Worm (Caenorhabditis elegans) whole organism, young adult: Measurements from ENCODE around the gene srh-19.
A peak's percentile ranks its signal among the peaks of the same experiment; 100 is the strongest.

ENCODE experiments used
- B0019.2 ChIP-seq: fragments of 200-800 bp; sonication (Bioruptor generic); conservative IDR thresholded peaks from 2 replicates; pipeline ENCODE4 v1.3.6; 2022; ENCODE audit warnings: missing genetic modification reagents, missing genetic modification characterization, missing compliant biosample characterization
- B0336.3 ChIP-seq: fragments of 200-800 bp; sonication (Bioruptor generic); IDR thresholded peaks from 2 replicates; pipeline ENCODE4 v1.3.6; 2022; ENCODE audit warnings: missing genetic modification characterization, missing compliant biosample characterization
- C06A6.2 ChIP-seq: fragments of 200-800 bp; sonication (Bioruptor generic); conservative IDR thresholded peaks from 2 replicates; pipeline ENCODE4 v1.3.6; 2022; ENCODE audit warnings: missing genetic modification characterization, missing compliant biosample characterization
- F10E7.11 ChIP-seq: sonication (generic microtip); optimal IDR thresholded peaks from 2 replicates; lab custom pipeline; 2017; ENCODE audit warnings: mild to moderate bottlenecking, missing genetic modification characterization, moderate library complexity, missing compliant biosample characterization
- F22D6.2 ChIP-seq: sonication (generic microtip); optimal IDR thresholded peaks from 2 replicates; lab custom pipeline; 2016; ENCODE audit warnings: mild to moderate bottlenecking, missing genetic modification characterization, missing compliant biosample characterization
- F23B12.7 ChIP-seq: sonication (generic microtip); optimal IDR thresholded peaks from 2 replicates; lab custom pipeline; 2017; ENCODE audit warnings: missing genetic modification characterization, mild to moderate bottlenecking, missing compliant biosample characterization, antibody characterized with exemption, moderate library complexity; ENCODE audit not compliant: insufficient read depth
- F33H1.4 ChIP-seq: fragments of 200-800 bp; sonication (Bioruptor generic); IDR thresholded peaks from 2 replicates; pipeline ENCODE4 v1.3.6; 2022; ENCODE audit warnings: missing genetic modification reagents, missing genetic modification characterization, missing compliant biosample characterization
- F39B2.1 ChIP-seq: fragments of 200-800 bp; sonication (Bioruptor generic); IDR thresholded peaks from 2 replicates; pipeline ENCODE4 v1.3.6; 2022; ENCODE audit warnings: missing genetic modification reagents, missing genetic modification characterization, missing compliant biosample characterization
- F52B5.7 ChIP-seq: sonication (generic microtip); optimal IDR thresholded peaks from 2 replicates; lab custom pipeline; 2016; ENCODE audit warnings: mild to moderate bottlenecking, missing genetic modification characterization, missing compliant biosample characterization
- K11D2.4 ChIP-seq: fragments of 200-800 bp; sonication (Bioruptor generic); IDR thresholded peaks from 2 replicates; pipeline ENCODE4 v1.3.6; 2022; ENCODE audit warnings: missing genetic modification reagents, missing genetic modification characterization, missing compliant biosample characterization
- Y53G8AR.9 ChIP-seq: fragments of 200-800 bp; sonication (Bioruptor generic); conservative IDR thresholded peaks from 2 replicates; pipeline ENCODE4 v1.3.6; 2022; ENCODE audit warnings: missing genetic modification reagents, missing genetic modification characterization, missing compliant biosample characterization
- Y56A3A.18 ChIP-seq: fragments of 200-800 bp; sonication (Bioruptor generic); IDR thresholded peaks from 2 replicates; pipeline ENCODE4 v1.3.6; 2022; ENCODE audit warnings: missing genetic modification reagents, missing genetic modification characterization, missing compliant biosample characterization
- aptf-2 ChIP-seq: fragments of 200-800 bp; sonication (Bioruptor generic); conservative IDR thresholded peaks from 2 replicates; pipeline ENCODE4 v1.3.6; 2022; ENCODE audit warnings: missing genetic modification reagents, missing genetic modification characterization, missing compliant biosample characterization
- aptf-3 ChIP-seq: fragments of 200-800 bp; sonication (Bioruptor generic); IDR thresholded peaks from 2 replicates; pipeline ENCODE4 v1.3.6; 2022; ENCODE audit warnings: missing genetic modification characterization, missing compliant biosample characterization
- atf-7 ChIP-seq: sonication (generic microtip); optimal IDR thresholded peaks from 2 replicates; lab custom pipeline; 2017; ENCODE audit warnings: mild to moderate bottlenecking, missing genetic modification characterization, missing compliant biosample characterization
- athp-1 ChIP-seq: sonication (generic microtip); optimal IDR thresholded peaks from 2 replicates; lab custom pipeline; 2017; ENCODE audit warnings: mild to moderate bottlenecking, missing genetic modification characterization, missing compliant biosample characterization
- cebp-1 ChIP-seq, 2 experiments: fragments of 200-800 bp in 1 of 2; sonication (Bioruptor generic) in 1 of 2; sonication (generic microtip) in 1 of 2; IDR thresholded peaks in 1 of 2; optimal IDR thresholded peaks in 1 of 2; 2 replicates each; pipeline versions ENCODE4 v1.3.6 to Lab custom; 2017 to 2022; ENCODE audit warnings: missing compliant biosample characterization in 2 of 2, missing genetic modification characterization in 2 of 2, mild to moderate bottlenecking in 1 of 2, missing genetic modification reagents in 1 of 2, moderate library complexity in 1 of 2
- ceh-79 ChIP-seq: sonication (generic microtip); optimal IDR thresholded peaks from 2 replicates; lab custom pipeline; 2017; ENCODE audit warnings: mild to moderate bottlenecking, missing genetic modification characterization, missing compliant biosample characterization
- dox-1 ChIP-seq: fragments of 200-800 bp; sonication (Bioruptor generic); IDR thresholded peaks from 2 replicates; pipeline ENCODE4 v1.3.6; 2022; ENCODE audit warnings: missing genetic modification reagents, missing genetic modification characterization, missing compliant biosample characterization
- dpl-1 ChIP-seq: fragments of 150-350 bp; optimal IDR thresholded peaks from 2 replicates; lab custom pipeline; 2014; ENCODE audit warnings: missing biosample characterization, missing genetic modification reagents, missing genetic modification characterization
- ets-4 ChIP-seq: fragments of 200-800 bp; sonication (Bioruptor generic); optimal IDR thresholded peaks from 2 replicates; lab custom pipeline; 2018; ENCODE audit warnings: mild to moderate bottlenecking, missing genetic modification characterization, missing compliant biosample characterization
- gei-17 ChIP-seq: fragments of 200-800 bp; sonication (Bioruptor generic); optimal IDR thresholded peaks from 2 replicates; lab custom pipeline; 2018; ENCODE audit warnings: mild to moderate bottlenecking, missing genetic modification characterization, missing compliant biosample characterization
- him-1 ChIP-seq: sonication (generic microtip); optimal IDR thresholded peaks from 2 replicates; lab custom pipeline; 2016; ENCODE audit warnings: missing genotype, missing genetic modification reagents, missing genetic modification characterization, missing compliant biosample characterization
- hlh-12 ChIP-seq: sonication (generic microtip); optimal IDR thresholded peaks from 2 replicates; lab custom pipeline; 2016; ENCODE audit warnings: missing genetic modification characterization, missing compliant biosample characterization
- hmg-1.2 ChIP-seq: fragments of 200-800 bp; sonication (Bioruptor generic); IDR thresholded peaks from 2 replicates; pipeline ENCODE4 v1.3.6; 2022; ENCODE audit warnings: missing genetic modification reagents, missing genetic modification characterization, missing compliant biosample characterization
- lin-26 ChIP-seq: fragments of 200-800 bp; sonication (Bioruptor generic); IDR thresholded peaks from 2 replicates; pipeline ENCODE4 v1.3.6; 2022; ENCODE audit warnings: missing genetic modification reagents, missing genetic modification characterization, missing compliant biosample characterization
- lin-35 ChIP-seq, 3 experiments: fragments of 150-350 bp in 2 of 3; sonication (generic microtip) in 1 of 3; optimal IDR thresholded peaks; 2 replicates each; lab custom pipeline; 2014 to 2018; ENCODE audit warnings: missing biosample characterization in 3 of 3, missing genetic modification characterization in 3 of 3, missing genetic modification reagents in 3 of 3
- madf-10 ChIP-seq: sonication (generic microtip); optimal IDR thresholded peaks from 2 replicates; lab custom pipeline; 2016; ENCODE audit warnings: mild to moderate bottlenecking, missing genetic modification characterization, missing compliant biosample characterization
- madf-6 ChIP-seq: fragments of 200-800 bp; sonication (Bioruptor generic); IDR thresholded peaks from 2 replicates; pipeline ENCODE4 v1.3.6; 2022; ENCODE audit warnings: missing genetic modification reagents, missing genetic modification characterization, missing compliant biosample characterization
- mcd-1 ChIP-seq: fragments of 200-800 bp; sonication (Bioruptor generic); IDR thresholded peaks from 2 replicates; pipeline ENCODE4 v1.3.6; 2022; ENCODE audit warnings: missing genetic modification reagents, missing genetic modification characterization, missing compliant biosample characterization
- nfyb-1 ChIP-seq: fragments of 200-800 bp; sonication (Bioruptor generic); IDR thresholded peaks from 2 replicates; pipeline ENCODE4 v1.3.6; 2022; ENCODE audit warnings: missing genetic modification reagents, missing genetic modification characterization, missing compliant biosample characterization
- nhr-27 ChIP-seq: fragments of 200-800 bp; sonication (Bioruptor generic); optimal IDR thresholded peaks from 2 replicates; lab custom pipeline; 2018; ENCODE audit warnings: mild to moderate bottlenecking, missing genetic modification characterization, moderate library complexity, missing compliant biosample characterization
- nhr-90 ChIP-seq: sonication (generic microtip); optimal IDR thresholded peaks from 2 replicates; lab custom pipeline; 2016; ENCODE audit warnings: missing genotype, mild to moderate bottlenecking, missing genetic modification characterization, missing compliant biosample characterization
- rcor-1 ChIP-seq: fragments of 200-800 bp; sonication (Bioruptor generic); IDR thresholded peaks from 2 replicates; pipeline ENCODE4 v1.3.6; 2022; ENCODE audit warnings: missing genetic modification reagents, missing genetic modification characterization, missing compliant biosample characterization
- rec-8 ChIP-seq, 2 experiments: sonication (generic microtip); optimal IDR thresholded peaks; 2 replicates each; lab custom pipeline; 2016; ENCODE audit warnings: mild to moderate bottlenecking in 2 of 2, missing genetic modification characterization in 2 of 2, missing genetic modification reagents in 2 of 2, missing genotype in 2 of 2, missing biosample characterization in 1 of 2, missing compliant biosample characterization in 1 of 2, moderate library complexity in 1 of 2
- repo-1 ChIP-seq: sonication (generic microtip); optimal IDR thresholded peaks from 2 replicates; lab custom pipeline; 2017; ENCODE audit warnings: mild to moderate bottlenecking, missing genetic modification characterization, missing compliant biosample characterization
- rpc-1 ChIP-seq, 2 experiments: fragments of 150-350 bp in 1 of 2; sonication (generic microtip) in 1 of 2; optimal IDR thresholded peaks; 2 replicates each; lab custom pipeline; 2014 to 2018; ENCODE audit warnings: missing biosample characterization in 1 of 2, missing genetic modification characterization in 1 of 2, missing genetic modification reagents in 1 of 2, missing genotype in 1 of 2
- snpc-1.3 ChIP-seq: sonication (generic microtip); optimal IDR thresholded peaks from 2 replicates; lab custom pipeline; 2017; ENCODE audit warnings: missing genetic modification characterization, mild to moderate bottlenecking, missing compliant biosample characterization, antibody characterized with exemption, moderate library complexity, missing genotype, missing genetic modification reagents; ENCODE audit not compliant: insufficient read depth
- zfh-2 ChIP-seq: fragments of 200-800 bp; sonication (Bioruptor generic); conservative IDR thresholded peaks from 2 replicates; pipeline ENCODE4 v1.3.6; 2022; ENCODE audit warnings: missing genetic modification reagents, missing genetic modification characterization, missing compliant biosample characterization
- ztf-22 ChIP-seq: fragments of 200-800 bp; sonication (Bioruptor generic); optimal IDR thresholded peaks from 2 replicates; lab custom pipeline; 2018; ENCODE audit warnings: mild to moderate bottlenecking, missing genetic modification characterization, moderate library complexity, missing compliant biosample characterization

Gene srh-19

DNA sequence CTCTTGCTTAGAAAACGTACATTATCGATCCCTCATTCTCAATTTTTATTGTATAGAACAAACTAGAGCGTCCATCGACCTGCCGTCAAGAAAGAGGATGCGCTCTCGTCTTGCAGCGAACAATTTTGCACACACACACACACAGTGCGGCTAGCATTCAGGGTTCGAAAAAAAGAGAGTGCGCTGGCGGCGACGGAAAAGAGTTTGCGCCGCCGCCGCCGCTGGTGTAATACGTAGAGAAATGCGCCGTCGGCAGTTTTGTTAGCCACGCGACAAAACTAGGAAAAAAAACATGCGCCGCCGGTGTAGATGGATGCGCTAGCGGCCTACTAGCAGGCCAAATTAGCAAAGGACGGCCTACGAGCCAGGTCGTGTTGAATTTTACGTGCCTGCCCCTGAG, 29.4 kb upstream of the srh-19 start:
- no peak for TF ChIP-seq nhr-27 (tag; lab: Kevin White, UChicago)
- peak; percentile 78 for TF ChIP-seq zfh-2 (GFP tag; lab: Robert Waterston, UW)

DNA sequence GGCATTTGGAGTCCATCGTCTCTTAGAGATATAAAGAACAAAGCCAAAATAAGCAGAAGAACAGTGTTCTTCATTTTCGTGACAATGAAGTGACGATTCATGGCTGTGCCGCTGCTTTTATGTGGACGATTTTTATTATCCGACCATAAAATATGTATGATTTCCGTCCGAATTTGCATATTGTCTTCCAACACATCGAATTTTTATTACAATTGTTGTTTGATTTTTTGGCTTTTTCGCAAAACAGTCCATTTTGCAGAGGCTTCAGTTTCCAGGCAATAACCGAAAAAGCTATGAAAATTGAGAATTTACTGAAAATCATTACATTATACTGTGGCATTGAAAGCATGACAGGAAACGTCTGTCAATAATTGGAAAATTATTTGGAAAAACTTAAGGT, 28.4 kb upstream of the srh-19 start, which contains the start of gene F56C3.8:
Gene F56C3.8 (minus strand): TSS at position 101 of the 400 bp plus-strand sequence.
- no peak for TF ChIP-seq rpc-1 (optimal IDR thresholded peaks at IDR 0.05; lab: Kevin White, UChicago)
- TF ChIP-seq rpc-1 (tag; optimal IDR thresholded peaks at IDR 0.05; lab: Kevin White, UChicago) = no peak
- no peak for TF ChIP-seq lin-35 (GFP tag; optimal IDR thresholded peaks at IDR 0.05; lab: Kevin White, UChicago)
- TF ChIP-seq aptf-3 = no peak
- no peak for TF ChIP-seq F10E7.11 (tag; lab: Kevin White, UChicago)
- TF ChIP-seq ets-4 (GFP tag; lab: Kevin White, UChicago) = no peak
- TF ChIP-seq aptf-2 (GFP tag; lab: Robert Waterston, UW) = no peak
- no peak for TF ChIP-seq F23B12.7 (tag; lab: Kevin White, UChicago)
- TF ChIP-seq madf-10 = no peak
- TF ChIP-seq him-1 (tag; lab: Kevin White, UChicago) = no peak
- no peak for TF ChIP-seq B0019.2
- no peak for TF ChIP-seq C06A6.2 (GFP tag; lab: Robert Waterston, UW)
- no peak for TF ChIP-seq Y56A3A.18 (GFP tag; lab: Robert Waterston, UW)
- no peak for TF ChIP-seq F33H1.4

DNA sequence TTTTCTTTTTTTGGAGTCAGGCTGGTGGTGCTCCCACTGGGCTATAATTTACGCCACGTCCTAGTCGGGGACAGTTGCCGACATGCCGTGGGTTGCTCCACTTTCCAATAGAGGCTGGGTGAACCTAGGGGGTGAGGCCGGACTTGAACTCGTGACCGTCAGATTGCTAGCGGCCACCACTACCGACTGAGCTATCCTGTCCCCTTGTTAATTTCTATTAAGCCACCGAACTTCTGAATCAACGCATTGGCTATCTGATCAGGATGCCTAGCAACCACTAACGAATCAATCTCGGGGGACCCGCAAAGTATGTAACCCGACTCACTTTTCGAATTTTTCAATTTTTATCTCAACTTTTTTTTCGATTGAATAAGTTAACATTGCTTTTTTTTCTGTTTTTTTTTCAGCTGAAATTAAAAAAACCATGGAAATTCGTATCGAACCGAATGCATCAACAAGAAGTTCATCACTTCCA, 26.0 kb upstream of the srh-19 start, which contains the start of gene F56C3.1:
Gene F56C3.1 (plus strand): TSS at position 425 of the 475 bp plus-strand sequence.
- TF ChIP-seq snpc-1.3 (tag; lab: Kevin White, UChicago) (no peak), cebp-1 (GFP tag; IDR thresholded peaks at IDR 0.05; lab: Robert Waterston, UW) (no peak), cebp-1 (tag; optimal IDR thresholded peaks at IDR 0.05; lab: Kevin White, UChicago) (peak; percentile 21), dox-1 (GFP tag; lab: Robert Waterston, UW) (peak; percentile 71), hmg-1.2 (0 out of 2 replicates have a peak, but pooled peaks have one; percentile 20), B0336.3 (GFP tag; lab: Robert Waterston, UW) (no peak), Y56A3A.18 (GFP tag; lab: Robert Waterston, UW) (0 out of 2 replicates have a peak, but pooled peaks have one; percentile 43), nfyb-1 (GFP tag; lab: Robert Waterston, UW) (peak; percentile 58; the same call in 1 of the 2 replicates), K11D2.4 (GFP tag; lab: Robert Waterston, UW) (peak; percentile 59; the same call in 1 of the 2 replicates), gei-17 (GFP tag; lab: Kevin White, UChicago) (peak; percentile 38), lin-26 (GFP tag; lab: Robert Waterston, UW) (0 out of 2 replicates have a peak, but pooled peaks have one; percentile 39), rpc-1 (optimal IDR thresholded peaks at IDR 0.05; lab: Kevin White, UChicago) (no peak), rpc-1 (tag; optimal IDR thresholded peaks at IDR 0.05; lab: Kevin White, UChicago) (peak; percentile 36), mcd-1 (GFP tag; lab: Robert Waterston, UW) (peak; percentile 49), F52B5.7 (tag; lab: Kevin White, UChicago) (no peak)

DNA sequence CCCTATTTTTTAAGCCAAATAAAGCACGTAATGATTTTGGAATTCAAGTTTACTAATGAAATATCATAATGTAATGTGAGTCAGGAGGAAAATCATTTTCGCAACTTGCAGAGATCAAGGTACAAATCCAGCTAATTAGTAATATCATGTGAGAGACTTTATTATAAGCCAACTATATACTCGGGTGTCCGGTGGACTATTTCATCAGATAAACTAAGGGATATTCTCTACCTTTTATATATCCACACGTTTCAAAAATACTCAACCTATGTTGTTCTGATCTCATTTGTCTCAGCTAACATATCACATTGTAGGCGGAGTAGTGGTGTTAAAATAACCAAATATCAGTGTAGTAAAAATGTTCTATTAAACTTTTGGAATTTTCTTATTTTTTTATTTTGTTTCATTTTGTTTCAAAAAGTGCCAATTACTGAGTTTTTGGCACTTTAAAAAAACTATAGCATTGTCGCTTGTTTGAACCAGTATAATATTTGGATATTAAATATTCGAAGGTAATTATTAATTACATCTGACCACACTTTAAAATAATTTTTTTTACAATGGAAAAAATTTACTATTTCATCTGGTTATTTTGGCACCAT, 23.5 kb upstream of the srh-19 start:
- TF ChIP-seq repo-1 (peak; percentile 94), athp-1 (tag; lab: Kevin White, UChicago) (no peak), rcor-1 (peak; percentile 90), madf-6 (no peak), hlh-12 (tag; lab: Kevin White, UChicago) (no peak), zfh-2 (GFP tag; lab: Robert Waterston, UW) (no peak), B0336.3 (GFP tag; lab: Robert Waterston, UW) (peak; percentile 95), nhr-90 (tag; lab: Kevin White, UChicago) (no peak), mcd-1 (GFP tag; lab: Robert Waterston, UW) (peak; percentile 73; the same call in 1 of the 2 replicates), F39B2.1 (GFP tag; lab: Robert Waterston, UW) (no peak), rec-8 (tag; optimal IDR thresholded peaks at IDR 0.05; lab: Kevin White, UChicago) (peak in 1 of 2 experiments; percentile 43), dox-1 (GFP tag; lab: Robert Waterston, UW) (peak; percentile 90), ztf-22 (GFP tag; lab: Kevin White, UChicago) (no peak), Y53G8AR.9 (peak; percentile 90), lin-26 (GFP tag; lab: Robert Waterston, UW) (0 out of 2 replicates have a peak, but pooled peaks have one; percentile 30), ceh-79 (peak; percentile 48), F22D6.2 (tag; lab: Kevin White, UChicago) (peak; percentile 92), dpl-1 (no peak), atf-7 (tag; lab: Kevin White, UChicago) (peak; percentile 93)
